Worm (Caenorhabditis elegans) whole organism, young adult: ENCODE results near the gene ins-15.

ENCODE experiments used
- K11D2.4 ChIP-seq: fragments of 200-800 bp; sonication (Bioruptor generic); IDR thresholded peaks from 2 replicates; pipeline ENCODE4 v1.3.6; 2022; ENCODE audit warnings: missing genetic modification reagents, missing genetic modification characterization, missing compliant biosample characterization
- Y95B8A.8 ChIP-seq: fragments of 200-800 bp; sonication (Bioruptor generic); IDR thresholded peaks from 2 replicates; pipeline ENCODE4 v1.3.6; 2022; ENCODE audit warnings: missing genetic modification reagents, missing genetic modification characterization, missing compliant biosample characterization
- akir-1 ChIP-seq: fragments of 200-800 bp; sonication (Bioruptor generic); optimal IDR thresholded peaks from 2 replicates; lab custom pipeline; 2018; ENCODE audit warnings: mild to moderate bottlenecking, missing genetic modification characterization, moderate library complexity, missing compliant biosample characterization
- attf-5 ChIP-seq: fragments of 200-800 bp; sonication (Bioruptor generic); optimal IDR thresholded peaks from 2 replicates; lab custom pipeline; 2018; ENCODE audit warnings: mild to moderate bottlenecking, missing genetic modification characterization, missing compliant biosample characterization
- attf-6 ChIP-seq: fragments of 200-800 bp; sonication (Bioruptor generic); IDR thresholded peaks from 2 replicates; pipeline ENCODE4 v1.3.6; 2022; ENCODE audit warnings: missing genetic modification reagents, missing genetic modification characterization, missing compliant biosample characterization
- ceh-100 ChIP-seq: fragments of 200-800 bp; sonication (Bioruptor generic); IDR thresholded peaks from 2 replicates; pipeline ENCODE4 v1.3.6; 2022; ENCODE audit warnings: missing genetic modification reagents, missing genetic modification characterization, missing compliant biosample characterization
- him-1 ChIP-seq: sonication (generic microtip); optimal IDR thresholded peaks from 2 replicates; lab custom pipeline; 2016; ENCODE audit warnings: missing genotype, missing genetic modification reagents, missing genetic modification characterization, missing compliant biosample characterization
- let-526 ChIP-seq: fragments of 200-800 bp; sonication (Bioruptor generic); IDR thresholded peaks from 2 replicates; pipeline ENCODE4 v1.3.6; 2022; ENCODE audit warnings: missing genetic modification reagents, missing genetic modification characterization, missing compliant biosample characterization
- let-607 ChIP-seq, 2 experiments: fragments of 200-800 bp in 1 of 2; sonication (Bioruptor generic) in 1 of 2; sonication (generic microtip) in 1 of 2; optimal IDR thresholded peaks; 2 replicates each; lab custom pipeline; 2016 to 2018; ENCODE audit warnings: mild to moderate bottlenecking in 2 of 2, missing compliant biosample characterization in 2 of 2, missing genetic modification characterization in 2 of 2, moderate library complexity in 2 of 2, missing genotype in 1 of 2
- lin-26 ChIP-seq: fragments of 200-800 bp; sonication (Bioruptor generic); IDR thresholded peaks from 2 replicates; pipeline ENCODE4 v1.3.6; 2022; ENCODE audit warnings: missing genetic modification reagents, missing genetic modification characterization, missing compliant biosample characterization
- madf-6 ChIP-seq: fragments of 200-800 bp; sonication (Bioruptor generic); IDR thresholded peaks from 2 replicates; pipeline ENCODE4 v1.3.6; 2022; ENCODE audit warnings: missing genetic modification reagents, missing genetic modification characterization, missing compliant biosample characterization
- mcd-1 ChIP-seq: fragments of 200-800 bp; sonication (Bioruptor generic); IDR thresholded peaks from 2 replicates; pipeline ENCODE4 v1.3.6; 2022; ENCODE audit warnings: missing genetic modification reagents, missing genetic modification characterization, missing compliant biosample characterization
- nfya-2 ChIP-seq: fragments of 200-800 bp; sonication (Bioruptor generic); IDR thresholded peaks from 2 replicates; pipeline ENCODE4 v1.3.6; 2022; ENCODE audit warnings: missing genetic modification reagents, missing genetic modification characterization, missing compliant biosample characterization
- pbrm-1 ChIP-seq: fragments of 200-800 bp; sonication (Bioruptor generic); IDR thresholded peaks from 2 replicates; pipeline ENCODE4 v1.3.6; 2022; ENCODE audit warnings: missing genetic modification reagents, missing genetic modification characterization, missing compliant biosample characterization
- tbp1 ChIP-seq: fragments of 200-800 bp; sonication (Bioruptor generic); optimal IDR thresholded peaks from 2 replicates; lab custom pipeline; 2018; ENCODE audit warnings: mild to moderate bottlenecking, missing genetic modification characterization, missing compliant biosample characterization
- tbx-9 ChIP-seq: sonication (generic microtip); optimal IDR thresholded peaks from 2 replicates; lab custom pipeline; 2016; ENCODE audit warnings: borderline replicate concordance, missing genetic modification characterization, inconsistent platforms, missing compliant biosample characterization
- ztf-22 ChIP-seq: fragments of 200-800 bp; sonication (Bioruptor generic); optimal IDR thresholded peaks from 2 replicates; lab custom pipeline; 2018; ENCODE audit warnings: mild to moderate bottlenecking, missing genetic modification characterization, moderate library complexity, missing compliant biosample characterization
- ztf-28 ChIP-seq: fragments of 200-800 bp; sonication (Bioruptor generic); IDR thresholded peaks from 2 replicates; pipeline ENCODE4 v1.3.6; 2022; ENCODE audit warnings: missing genetic modification reagents, missing genetic modification characterization, missing compliant biosample characterization

ins-15 gene

DNA sequence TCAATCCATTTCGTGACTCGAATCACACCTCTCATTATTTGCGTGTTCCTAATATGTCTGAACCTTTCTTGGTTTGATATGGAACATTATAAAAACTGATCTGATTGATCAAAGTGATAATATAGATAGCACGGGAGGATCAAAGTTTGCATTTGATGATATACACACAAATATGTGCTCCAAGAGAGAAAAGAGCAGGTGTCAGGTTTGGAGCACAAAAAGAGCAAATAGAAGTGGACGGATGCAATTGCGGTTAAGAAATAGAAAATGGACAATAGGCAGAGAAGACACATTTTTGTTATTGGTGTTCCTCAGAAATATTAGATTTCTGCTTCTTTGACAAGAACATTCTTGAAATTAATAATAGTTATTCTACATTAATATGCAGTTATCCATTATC lies 45.8 kb downstream of the ins-15 start, which contains the start of gene C18H9.1:
TSS of gene C18H9.1 (plus strand) at position 301 of the 400 bp plus-strand sequence.
- no peak for TF ChIP-seq attf-5
- no peak for TF ChIP-seq let-526 (GFP tag; lab: Robert Waterston, UW)
- TF ChIP-seq akir-1 (GFP tag; lab: Kevin White, UChicago) = no peak
- TF ChIP-seq madf-6 (GFP tag; lab: Robert Waterston, UW) = no peak
- TF ChIP-seq pbrm-1 (GFP tag; lab: Robert Waterston, UW) = no peak
- no peak for TF ChIP-seq lin-26 (GFP tag; lab: Robert Waterston, UW)
- TF ChIP-seq attf-6 (GFP tag; lab: Robert Waterston, UW) = no peak
- no peak for TF ChIP-seq tbp1 (GFP tag; lab: Kevin White, UChicago)
- no peak for TF ChIP-seq him-1 (tag; lab: Kevin White, UChicago)
- TF ChIP-seq ceh-100 (GFP tag; lab: Robert Waterston, UW) = no peak
- TF ChIP-seq ztf-28 (GFP tag; lab: Robert Waterston, UW) = no peak
- no peak for TF ChIP-seq ztf-22 (GFP tag; lab: Kevin White, UChicago)
- TF ChIP-seq Y95B8A.8 (GFP tag; lab: Robert Waterston, UW) = no peak
- TF ChIP-seq tbx-9 (tag; lab: Kevin White, UChicago) = no peak
- no peak for TF ChIP-seq K11D2.4 (GFP tag; lab: Robert Waterston, UW)

DNA sequence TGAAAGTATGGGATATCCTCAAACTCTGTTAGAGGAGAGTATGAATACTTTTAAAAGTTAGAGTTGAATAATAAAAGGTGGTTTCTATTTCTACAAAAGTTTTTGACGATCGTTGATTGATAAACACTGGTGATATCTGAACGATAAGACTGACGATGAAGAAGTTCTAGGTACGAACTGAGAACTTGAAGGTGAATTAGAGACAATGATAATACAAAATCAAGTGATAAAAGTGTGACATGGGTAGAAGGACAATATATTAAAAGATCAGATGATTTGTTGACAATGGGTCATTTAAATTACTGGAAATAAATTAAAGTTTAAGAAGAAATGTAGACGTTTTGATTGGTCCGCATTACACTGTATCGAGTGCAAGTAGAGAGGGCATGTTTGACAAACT lies 49.2 kb downstream of the ins-15 start, which contains the start of gene C18H9.5:
TSS of gene C18H9.5 (minus strand) at position 179 of the 400 bp plus-strand sequence.
- no peak for TF ChIP-seq Y95B8A.8 (GFP tag; lab: Robert Waterston, UW)
- no peak for TF ChIP-seq let-607 (tag; optimal IDR thresholded peaks at IDR 0.05; lab: Kevin White, UChicago)
- no peak for TF ChIP-seq mcd-1 (GFP tag; lab: Robert Waterston, UW)
- TF ChIP-seq nfya-2 (GFP tag; lab: Robert Waterston, UW) = no peak
- TF ChIP-seq akir-1 (GFP tag; lab: Kevin White, UChicago) = no peak
- TF ChIP-seq attf-5 = no peak
